Worm (Caenorhabditis elegans) whole organism, L4 larva: ENCODE results near the gene B0280.7.

Experiments
- Y48G9A.11 ChIP-seq: fragments of 200-800 bp; sonication (Bioruptor generic); IDR thresholded peaks from 2 replicates; pipeline ENCODE4 v1.3.6; 2022; ENCODE audit warnings: missing genetic modification reagents, missing genetic modification characterization, missing compliant biosample characterization
- aha-1 ChIP-seq: fragments of 150-350 bp; peaks from one replicate; lab custom pipeline; 2014; ENCODE audit warnings: missing biosample characterization, missing genetic modification characterization
- ama-1 ChIP-seq: fragments of 150-350 bp; optimal IDR thresholded peaks from 2 replicates; lab custom pipeline; 2014; ENCODE audit warnings: inconsistent platforms, mixed read lengths
- ceh-82 ChIP-seq: sonication (generic microtip); optimal IDR thresholded peaks from 2 replicates; lab custom pipeline; 2017; ENCODE audit warnings: missing biosample characterization, missing genetic modification characterization
- dve-1 ChIP-seq: sonication (generic microtip); optimal IDR thresholded peaks from 2 replicates; lab custom pipeline; 2017; ENCODE audit warnings: antibody characterized with exemption, mild to moderate bottlenecking, missing genetic modification characterization, missing compliant biosample characterization; ENCODE audit not compliant: insufficient read depth
- fkh-10 ChIP-seq: fragments of 150-350 bp; optimal IDR thresholded peaks from 2 replicates; lab custom pipeline; 2014; ENCODE audit warnings: missing biosample characterization, missing genetic modification reagents, missing genetic modification characterization
- lin-13 ChIP-seq: fragments of 150-350 bp; optimal IDR thresholded peaks from 2 replicates; lab custom pipeline; 2014; ENCODE audit warnings: missing biosample characterization, missing genetic modification reagents, missing genetic modification characterization
- nhr-11 ChIP-seq: fragments of 150-350 bp; optimal IDR thresholded peaks from 2 replicates; lab custom pipeline; 2014; ENCODE audit warnings: missing biosample characterization, missing genetic modification characterization
- nhr-111 ChIP-seq: fragments of 200-800 bp; sonication (Bioruptor generic); optimal IDR thresholded peaks from 2 replicates; lab custom pipeline; 2018; ENCODE audit warnings: mild to moderate bottlenecking, missing genetic modification characterization, missing compliant biosample characterization
- nhr-25 ChIP-seq: sonication (generic microtip); optimal IDR thresholded peaks from 2 replicates; lab custom pipeline; 2017; ENCODE audit warnings: missing genetic modification characterization, mild to moderate bottlenecking, missing compliant biosample characterization, antibody characterized with exemption, moderate library complexity, borderline replicate concordance; ENCODE audit not compliant: insufficient read depth
- nhr-77 ChIP-seq: fragments of 150-350 bp; optimal IDR thresholded peaks from 2 replicates; lab custom pipeline; 2014; ENCODE audit warnings: missing biosample characterization, missing genetic modification characterization
- pqm-1 ChIP-seq: sonication (generic microtip); optimal IDR thresholded peaks from 2 replicates; lab custom pipeline; 2017; ENCODE audit warnings: missing biosample characterization, missing genetic modification characterization
- rbr-2 ChIP-seq: sonication (generic microtip); optimal IDR thresholded peaks from 2 replicates; lab custom pipeline; 2016; ENCODE audit warnings: missing genotype, missing genetic modification characterization, missing compliant biosample characterization
- unc-39 ChIP-seq: sonication (generic microtip); optimal IDR thresholded peaks from 2 replicates; lab custom pipeline; 2017; ENCODE audit warnings: missing biosample characterization, missing genetic modification characterization

DNA sequence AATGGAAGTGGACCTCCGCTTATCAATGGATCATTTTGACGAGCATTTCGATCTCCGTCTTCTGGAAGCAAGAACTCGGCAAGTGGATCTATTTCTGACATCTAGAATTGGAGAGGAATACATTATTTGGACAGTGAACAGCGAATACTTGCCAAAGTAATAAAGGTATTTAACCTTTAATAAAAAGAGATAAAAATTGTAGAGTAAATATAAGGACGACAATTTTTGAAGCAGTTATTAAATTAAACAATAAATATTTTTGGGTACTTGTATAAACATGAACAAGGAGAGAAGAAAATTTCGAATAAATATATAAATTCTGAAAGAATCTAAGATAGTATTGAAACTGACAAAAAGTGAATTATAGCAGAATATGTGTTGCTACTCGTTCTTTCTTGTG is 39.2 kb downstream of the B0280.7 start, which contains the start of gene lin-37:
- TF ChIP-seq nhr-111 (GFP tag; lab: Kevin White, UChicago) (no peak), ama-1 (lab: Kevin White, UChicago) (no peak), nhr-77 (tag; lab: Kevin White, UChicago) (no peak), rbr-2 (tag; lab: Kevin White, UChicago) (no peak), ceh-82 (no peak), fkh-10 (GFP tag; lab: Kevin White, UChicago) (no peak), Y48G9A.11 (GFP tag; lab: Robert Waterston, UW) (no peak), pqm-1 (tag; lab: Kevin White, UChicago) (no peak), nhr-11 (tag; lab: Kevin White, UChicago) (no peak), aha-1 (tag; lab: Kevin White, UChicago) (no peak), lin-13 (GFP tag; lab: Kevin White, UChicago) (no peak), unc-39 (no peak), nhr-25 (tag; lab: Kevin White, UChicago) (no peak), dve-1 (tag; lab: Kevin White, UChicago) (no peak)
